Worm (Caenorhabditis elegans) whole organism, L2 larva: ENCODE results near the gene R08B4.3.

Source experiments
- C34F6.9 ChIP-seq: fragments of 150-350 bp; optimal IDR thresholded peaks from 2 replicates; lab custom pipeline; 2014; ENCODE audit warnings: missing biosample characterization, missing genetic modification characterization
- F13H6.1 ChIP-seq: sonication (generic microtip); optimal IDR thresholded peaks from 2 replicates; lab custom pipeline; 2016; ENCODE audit warnings: missing genetic modification characterization, missing compliant biosample characterization
- Y55F3AM.14 ChIP-seq: fragments of 200-800 bp; sonication (Bioruptor generic); optimal IDR thresholded peaks from 2 replicates; lab custom pipeline; 2018; ENCODE audit warnings: mild to moderate bottlenecking, missing genetic modification characterization, missing compliant biosample characterization
- alr-1 ChIP-seq: fragments of 150-350 bp; optimal IDR thresholded peaks from 2 replicates; lab custom pipeline; 2014; ENCODE audit warnings: missing biosample characterization, missing genetic modification characterization
- ama-1 ChIP-seq: fragments of 150-350 bp; optimal IDR thresholded peaks from 2 replicates; lab custom pipeline; 2018; ENCODE audit warnings: inconsistent platforms
- blmp-1 ChIP-seq: sonication (generic microtip); optimal IDR thresholded peaks from 2 replicates; lab custom pipeline; 2017; ENCODE audit warnings: missing genetic modification characterization, mild to moderate bottlenecking, missing compliant biosample characterization, antibody characterized with exemption, moderate library complexity; ENCODE audit not compliant: insufficient read depth
- crh-2 ChIP-seq: sonication (generic microtip); optimal IDR thresholded peaks from 2 replicates; lab custom pipeline; 2017; ENCODE audit warnings: missing biosample characterization, missing genetic modification characterization
- egl-27 ChIP-seq: sonication (generic microtip); optimal IDR thresholded peaks from 3 replicates; lab custom pipeline; 2017; ENCODE audit warnings: missing biosample characterization, missing genetic modification reagents, missing genetic modification characterization
- elt-1 ChIP-seq: fragments of 150-350 bp; optimal IDR thresholded peaks from 2 replicates; lab custom pipeline; 2014; ENCODE audit warnings: missing biosample characterization, missing genetic modification characterization
- lin-11 ChIP-seq: fragments of 150-350 bp; sonication (generic microtip); optimal IDR thresholded peaks from 2 replicates; lab custom pipeline; 2014; ENCODE audit warnings: missing biosample characterization, missing genetic modification characterization, inconsistent platforms, mixed read lengths
- lin-13 ChIP-seq: fragments of 150-350 bp; optimal IDR thresholded peaks from 2 replicates; lab custom pipeline; 2014; ENCODE audit warnings: missing biosample characterization, missing genetic modification reagents, missing genetic modification characterization
- lin-39 ChIP-seq: fragments of 150-350 bp; optimal IDR thresholded peaks from 2 replicates; lab custom pipeline; 2014; ENCODE audit warnings: missing biosample characterization, missing genetic modification reagents, missing genetic modification characterization
- lsy-2 ChIP-seq, 2 experiments: fragments of 150-350 bp in 1 of 2; sonication (generic microtip) in 1 of 2; optimal IDR thresholded peaks; 2 replicates each; lab custom pipeline; 2014 to 2017; ENCODE audit warnings: missing biosample characterization in 2 of 2, missing genetic modification characterization in 2 of 2
- mab-5 ChIP-seq: fragments of 150-350 bp; optimal IDR thresholded peaks from 2 replicates; lab custom pipeline; 2014; ENCODE audit warnings: missing biosample characterization, missing genetic modification characterization
- mbf-1 ChIP-seq: sonication (generic microtip); optimal IDR thresholded peaks from 2 replicates; lab custom pipeline; 2017; ENCODE audit warnings: missing biosample characterization, missing genetic modification characterization
- mdl-1 ChIP-seq, 2 experiments: fragments of 150-350 bp in 1 of 2; sonication (generic microtip) in 1 of 2; optimal IDR thresholded peaks; 2 replicates each; lab custom pipeline; 2017; ENCODE audit warnings: missing biosample characterization in 2 of 2, missing genetic modification characterization in 2 of 2
- nhr-10 ChIP-seq: sonication (generic microtip); optimal IDR thresholded peaks from 2 replicates; lab custom pipeline; 2017; ENCODE audit warnings: missing biosample characterization, missing genetic modification characterization
- nhr-11 ChIP-seq: fragments of 150-350 bp; optimal IDR thresholded peaks from 2 replicates; lab custom pipeline; 2014; ENCODE audit warnings: missing biosample characterization, missing genetic modification characterization
- nhr-12 ChIP-seq: fragments of 150-350 bp; optimal IDR thresholded peaks from 2 replicates; lab custom pipeline; 2014; ENCODE audit warnings: missing biosample characterization, missing genetic modification characterization
- nhr-21 ChIP-seq: fragments of 150-350 bp; optimal IDR thresholded peaks from 2 replicates; lab custom pipeline; 2014; ENCODE audit warnings: missing biosample characterization, missing genetic modification characterization
- nhr-23 ChIP-seq: fragments of 150-350 bp; optimal IDR thresholded peaks from 2 replicates; lab custom pipeline; 2014; ENCODE audit warnings: missing biosample characterization, missing genetic modification reagents, missing genetic modification characterization
- nhr-237 ChIP-seq: fragments of 150-350 bp; optimal IDR thresholded peaks from 2 replicates; lab custom pipeline; 2014; ENCODE audit warnings: missing biosample characterization, missing genetic modification characterization
- nhr-25 ChIP-seq: fragments of 150-350 bp; sonication (generic microtip); optimal IDR thresholded peaks from 3 replicates; lab custom pipeline; 2014; ENCODE audit warnings: missing biosample characterization, missing genetic modification characterization
- nhr-6 ChIP-seq: fragments of 150-350 bp; optimal IDR thresholded peaks from 2 replicates; lab custom pipeline; 2014; ENCODE audit warnings: missing biosample characterization, missing genetic modification characterization
- nhr-77 ChIP-seq: fragments of 150-350 bp; optimal IDR thresholded peaks from 2 replicates; lab custom pipeline; 2014; ENCODE audit warnings: missing biosample characterization, missing genetic modification characterization
- skn-1 ChIP-seq: sonication (generic microtip); optimal IDR thresholded peaks from 2 replicates; lab custom pipeline; 2017; ENCODE audit warnings: missing biosample characterization, missing genetic modification characterization
- sma-9 ChIP-seq, 2 experiments: fragments of 150-350 bp in 1 of 2; sonication (generic microtip) in 1 of 2; optimal IDR thresholded peaks; 2 replicates each; lab custom pipeline; 2014 to 2016; ENCODE audit warnings: missing genetic modification characterization in 2 of 2, mild to moderate bottlenecking in 1 of 2, missing biosample characterization in 1 of 2, missing compliant biosample characterization in 1 of 2, missing genetic modification reagents in 1 of 2, moderate library complexity in 1 of 2
- snpc-4 ChIP-seq: fragments of 150-350 bp; optimal IDR thresholded peaks from 2 replicates; lab custom pipeline; 2014; ENCODE audit warnings: missing biosample characterization, missing genetic modification characterization
- unc-39 ChIP-seq: fragments of 150-350 bp; optimal IDR thresholded peaks from 2 replicates; lab custom pipeline; 2014; ENCODE audit warnings: missing biosample characterization, missing genetic modification characterization
- unc-55 ChIP-seq: fragments of 150-350 bp; sonication (generic microtip); optimal IDR thresholded peaks from 3 replicates; lab custom pipeline; 2014; ENCODE audit warnings: missing biosample characterization, missing genetic modification reagents, missing genetic modification characterization
- unc-62 ChIP-seq: fragments of 150-350 bp; optimal IDR thresholded peaks from 2 replicates; lab custom pipeline; 2014; ENCODE audit warnings: missing biosample characterization, missing genetic modification reagents, missing genetic modification characterization
- zag-1 ChIP-seq: fragments of 150-350 bp; optimal IDR thresholded peaks from 2 replicates; lab custom pipeline; 2014; ENCODE audit warnings: missing biosample characterization, missing genetic modification characterization
- ztf-1 ChIP-seq: fragments of 200-800 bp; sonication (Bioruptor generic); conservative IDR thresholded peaks from 2 replicates; pipeline ENCODE4 v1.3.6; 2022; ENCODE audit warnings: missing genetic modification characterization, missing compliant biosample characterization
- ztf-11 ChIP-seq: sonication (generic microtip); optimal IDR thresholded peaks from 2 replicates; lab custom pipeline; 2017; ENCODE audit warnings: missing biosample characterization, missing genetic modification characterization
- ztf-4 ChIP-seq: fragments of 150-350 bp; optimal IDR thresholded peaks from 2 replicates; lab custom pipeline; 2014; ENCODE audit warnings: missing biosample characterization, missing genetic modification characterization

Gene R08B4.3

ce11 chrX:11120808-11121207, at the start of gene R08B4.3:
Gene R08B4.3 (minus strand): TSS chrX:11121005.
- TF ChIP-seq nhr-6 (tag; lab: Kevin White, UChicago): no peak
- TF ChIP-seq elt-1 (tag; lab: Kevin White, UChicago): no peak
- no peak for TF ChIP-seq nhr-23 (tag; lab: Kevin White, UChicago)
- no peak for TF ChIP-seq lin-13 (GFP tag; lab: Kevin White, UChicago)
- TF ChIP-seq nhr-25 (tag; lab: Kevin White, UChicago): no peak
- no peak for TF ChIP-seq blmp-1 (tag; lab: Kevin White, UChicago)
- peak; percentile 40 for TF ChIP-seq alr-1 (tag; lab: Kevin White, UChicago)

- no peak for TF ChIP-seq snpc-4 (tag; lab: Kevin White, UChicago)
- TF ChIP-seq nhr-25 (tag; lab: Kevin White, UChicago): no peak
- TF ChIP-seq mab-5 (tag; lab: Kevin White, UChicago): no peak
- no peak for TF ChIP-seq nhr-10 (tag; lab: Kevin White, UChicago)
- TF ChIP-seq mdl-1 (tag; optimal IDR thresholded peaks at IDR 0.05; lab: Kevin White, UChicago): no peak
- TF ChIP-seq nhr-12 (tag; lab: Kevin White, UChicago): no peak
- TF ChIP-seq blmp-1 (tag; lab: Kevin White, UChicago): no peak
- no peak for TF ChIP-seq Y55F3AM.14 (GFP tag; lab: Kevin White, UChicago)
- no peak for TF ChIP-seq ztf-1 (GFP tag; lab: Robert Waterston, UW)
- no peak for TF ChIP-seq egl-27 (tag; lab: Kevin White, UChicago)
- no peak for TF ChIP-seq lin-11
- TF ChIP-seq ztf-4: no peak
- TF ChIP-seq nhr-237: no peak
- TF ChIP-seq lin-39 (tag; lab: Kevin White, UChicago): no peak
- no peak for TF ChIP-seq skn-1 (tag; lab: Kevin White, UChicago)
- no peak for TF ChIP-seq elt-1 (tag; lab: Kevin White, UChicago)
- TF ChIP-seq nhr-77: no peak
- TF ChIP-seq lsy-2 (tag; optimal IDR thresholded peaks at IDR 0.05; lab: Kevin White, UChicago): no peak
- no peak for TF ChIP-seq nhr-21 (tag; lab: Kevin White, UChicago)
Observed at ce11 chrX:11162778-11163584, 42.2 kb upstream of the R08B4.3 start.

ce11 chrX:11160537-11160936, 39.7 kb upstream of the R08B4.3 start, which contains the start of gene C05C9.1:
Gene C05C9.1 (plus strand): TSS chrX:11160837.
- TF ChIP-seq Y55F3AM.14 (GFP tag; lab: Kevin White, UChicago) (no peak), C34F6.9 (tag; lab: Kevin White, UChicago) (no peak), sma-9 (GFP tag; optimal IDR thresholded peaks at IDR 0.05; lab: Kevin White, UChicago) (no peak), sma-9 (tag; optimal IDR thresholded peaks at IDR 0.05; lab: Kevin White, UChicago) (no peak), elt-1 (tag; lab: Kevin White, UChicago) (no peak), nhr-11 (tag; lab: Kevin White, UChicago) (no peak), unc-55 (GFP tag; lab: Kevin White, UChicago) (no peak), unc-39 (no peak), egl-27 (tag; lab: Kevin White, UChicago) (no peak), ama-1 (lab: Kevin White, UChicago) (no peak), lin-11 (no peak)

- no peak for TF ChIP-seq ztf-11 (tag; lab: Kevin White, UChicago)
- TF ChIP-seq alr-1 (tag; lab: Kevin White, UChicago): no peak
- TF ChIP-seq mbf-1 (tag; lab: Kevin White, UChicago): no peak
- no peak for TF ChIP-seq unc-62 (GFP tag; lab: Kevin White, UChicago)
- TF ChIP-seq F13H6.1: no peak
- TF ChIP-seq lin-13 (GFP tag; lab: Kevin White, UChicago): no peak
- TF ChIP-seq nhr-21 (tag; lab: Kevin White, UChicago): no peak
- TF ChIP-seq nhr-23 (tag; lab: Kevin White, UChicago): no peak
- no peak for TF ChIP-seq blmp-1 (tag; lab: Kevin White, UChicago)
- TF ChIP-seq mab-5 (tag; lab: Kevin White, UChicago): no peak
- TF ChIP-seq zag-1 (tag; lab: Kevin White, UChicago): no peak
- no peak for TF ChIP-seq crh-2 (tag; lab: Kevin White, UChicago)
- TF ChIP-seq egl-27 (tag; lab: Kevin White, UChicago): no peak
- no peak for TF ChIP-seq skn-1 (tag; lab: Kevin White, UChicago)
Observed at ce11 chrX:11152720-11153119, 31.9 kb upstream of the R08B4.3 start, which contains the start of the genes C05C9.3 and C05C9.2. Gene C05C9.3 (minus strand): TSS chrX:11152820. Gene C05C9.2 (plus strand): TSS chrX:11153065.
